Worm (Caenorhabditis elegans): ENCODE data around the gene F22B7.3.

The F22B7.3 gene

DNA sequence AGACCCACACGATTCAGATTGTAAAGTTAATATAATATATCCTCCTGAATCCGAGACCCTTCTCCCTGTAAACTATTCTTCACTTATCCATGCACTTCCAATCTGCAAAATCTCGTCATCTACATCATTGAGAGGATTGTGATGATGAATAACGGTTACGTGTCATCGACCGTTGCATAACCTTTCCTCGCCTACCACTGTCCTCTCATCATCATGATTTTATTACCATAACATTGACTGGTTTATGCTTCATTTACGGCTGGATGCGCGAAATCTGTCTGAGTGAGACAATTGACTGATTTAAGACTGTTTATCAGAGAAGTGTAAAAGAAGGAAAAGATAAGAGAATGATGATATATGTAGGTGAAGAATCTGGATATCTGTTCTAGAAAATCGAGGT is 28.4 kb upstream of the F22B7.3 start:
- TF ChIP-seq egl-5 (tag; optimal IDR thresholded peaks at IDR 0.05) (no peak), unc-62 (GFP tag; optimal IDR thresholded peaks at IDR 0.05) (no peak), skn-1 (tag; optimal IDR thresholded peaks at IDR 0.05) (no peak), eor-1 (tag; optimal IDR thresholded peaks at IDR 0.05) (no peak), snpc-4 (tag; optimal IDR thresholded peaks at IDR 0.05) (no peak), nhr-67 (tag; optimal IDR thresholded peaks at IDR 0.05) (no peak), pqm-1 (tag; optimal IDR thresholded peaks at IDR 0.05) (no peak), lin-15B (tag; optimal IDR thresholded peaks at IDR 0.05) (no peak), mdl-1 (tag; optimal IDR thresholded peaks at IDR 0.05) (no peak), sea-2 (GFP tag; optimal IDR thresholded peaks at IDR 0.05) (no peak), jun-1 (tag; optimal IDR thresholded peaks at IDR 0.05) (no peak), aly-2 (tag; optimal IDR thresholded peaks at IDR 0.05) (no peak), mml-1 (tag; optimal IDR thresholded peaks at IDR 0.05) (no peak), lsy-12 (tag; optimal IDR thresholded peaks at IDR 0.05) (no peak)

DNA sequence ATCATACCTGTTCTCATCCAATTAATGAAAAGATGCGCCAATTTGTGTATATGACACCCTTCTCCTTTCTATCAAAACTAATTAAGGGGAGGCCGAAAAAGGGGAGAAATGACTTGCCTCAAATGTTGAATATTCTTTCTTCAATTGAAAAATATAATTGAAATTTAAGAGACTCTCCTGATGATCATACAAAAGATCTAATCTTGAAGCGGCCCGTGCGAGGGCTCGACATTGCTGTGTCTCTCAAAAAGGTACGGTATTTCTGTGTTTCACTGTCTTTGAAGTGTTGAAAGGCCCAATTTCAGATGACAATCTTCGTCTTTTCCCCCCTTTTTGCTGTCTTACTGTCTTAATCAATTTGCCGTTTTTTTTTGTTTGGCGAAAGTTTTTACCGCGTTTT is 27.7 kb upstream of the F22B7.3 start:
- no peak for TF ChIP-seq nhr-11 (tag; optimal IDR thresholded peaks at IDR 0.05)
- TF ChIP-seq nhr-77 (tag; optimal IDR thresholded peaks at IDR 0.05), result no peak
- no peak for TF ChIP-seq skn-1 (tag; optimal IDR thresholded peaks at IDR 0.05)
- no peak for TF ChIP-seq fos-1 (tag; optimal IDR thresholded peaks at IDR 0.05)
- TF ChIP-seq nhr-43 (tag; optimal IDR thresholded peaks at IDR 0.05; ENCODE audit: poor library complexity, severe bottlenecking), result no peak
- TF ChIP-seq hmg-11 (tag; optimal IDR thresholded peaks at IDR 0.05), result no peak
- TF ChIP-seq daf-12 (tag; optimal IDR thresholded peaks at IDR 0.05), result no peak
- TF ChIP-seq nhr-25 (tag; optimal IDR thresholded peaks at IDR 0.05), result peak; percentile 42
- TF ChIP-seq nhr-28 (tag; optimal IDR thresholded peaks at IDR 0.05), result no peak
- no peak for TF ChIP-seq lsy-12 (tag; optimal IDR thresholded peaks at IDR 0.05)
- no peak for TF ChIP-seq unc-39 (tag; optimal IDR thresholded peaks at IDR 0.05)
- no peak for TF ChIP-seq ZK546.5 (tag; optimal IDR thresholded peaks at IDR 0.05)
- no peak for TF ChIP-seq mml-1 (tag; optimal IDR thresholded peaks at IDR 0.05)
- no peak for TF ChIP-seq fkh-2 (tag; optimal IDR thresholded peaks at IDR 0.05)
- no peak for TF ChIP-seq eor-1 (tag; optimal IDR thresholded peaks at IDR 0.05)
- no peak for TF ChIP-seq ama-1 (optimal IDR thresholded peaks at IDR 0.05)
- no peak for TF ChIP-seq aly-2 (tag; optimal IDR thresholded peaks at IDR 0.05)
- TF ChIP-seq zag-1 (tag; optimal IDR thresholded peaks at IDR 0.05), result no peak
- peak; percentile 87 for TF ChIP-seq nfya-1 (tag; optimal IDR thresholded peaks at IDR 0.05; ENCODE audit: insufficient read depth)
- TF ChIP-seq mdl-1 (tag; optimal IDR thresholded peaks at IDR 0.05), result no peak
- no peak for TF ChIP-seq lin-39 (tag; optimal IDR thresholded peaks at IDR 0.05)
- TF ChIP-seq ztf-11 (tag; optimal IDR thresholded peaks at IDR 0.05), result no peak
- no peak for TF ChIP-seq nhr-76 (tag; optimal IDR thresholded peaks at IDR 0.05)
- TF ChIP-seq ceh-82 (tag; optimal IDR thresholded peaks at IDR 0.05), result no peak
- no peak for TF ChIP-seq tbx-2 (tag; optimal IDR thresholded peaks at IDR 0.05)
- peak; percentile 94 for TF ChIP-seq elt-1 (tag; optimal IDR thresholded peaks at IDR 0.05)
- no peak for TF ChIP-seq jun-1 (tag; optimal IDR thresholded peaks at IDR 0.05)
- no peak for TF ChIP-seq nhr-237 (tag; optimal IDR thresholded peaks at IDR 0.05)
- TF ChIP-seq elt-2 (tag; optimal IDR thresholded peaks at IDR 0.05), result no peak
- TF ChIP-seq nhr-67 (tag; optimal IDR thresholded peaks at IDR 0.05), result no peak
- TF ChIP-seq R02D3.7 (tag; optimal IDR thresholded peaks at IDR 0.05), result no peak
- no peak for TF ChIP-seq lin-15B (tag; optimal IDR thresholded peaks at IDR 0.05)
- no peak for TF ChIP-seq nhr-12 (tag; optimal IDR thresholded peaks at IDR 0.05)
- TF ChIP-seq ztf-4 (tag; optimal IDR thresholded peaks at IDR 0.05), result no peak
- no peak for TF ChIP-seq egl-5 (tag; optimal IDR thresholded peaks at IDR 0.05)
- peak; percentile 30 for TF ChIP-seq nhr-23 (tag; optimal IDR thresholded peaks at IDR 0.05)

DNA sequence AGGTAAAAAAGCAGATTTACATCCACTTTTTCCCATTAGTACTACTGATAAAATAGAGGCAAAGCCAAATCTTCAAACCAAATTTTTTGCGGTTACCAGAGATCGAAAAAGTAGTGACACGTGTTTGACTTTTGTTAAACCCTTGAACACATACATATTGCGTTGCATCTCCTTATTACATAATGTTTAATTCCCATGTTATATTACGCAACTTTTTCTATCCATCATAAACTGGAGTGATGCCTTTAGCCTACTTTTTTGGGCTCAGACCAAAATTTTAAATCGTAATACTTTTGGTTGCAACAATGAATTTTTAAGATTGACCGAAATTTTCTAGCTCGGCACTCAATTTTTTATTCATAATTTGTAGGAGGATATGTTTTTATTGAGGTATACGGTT is 26.7 kb upstream of the F22B7.3 start:
- TF ChIP-seq fkh-2 (tag; optimal IDR thresholded peaks at IDR 0.05) (no peak), nhr-77 (tag; optimal IDR thresholded peaks at IDR 0.05) (no peak), unc-39 (tag; optimal IDR thresholded peaks at IDR 0.05) (no peak), fkh-10 (GFP tag; optimal IDR thresholded peaks at IDR 0.05) (no peak), ama-1 (optimal IDR thresholded peaks at IDR 0.05) (no peak), elt-3 (tag; optimal IDR thresholded peaks at IDR 0.05) (no peak), nhr-28 (tag; optimal IDR thresholded peaks at IDR 0.05) (no peak), zag-1 (tag; optimal IDR thresholded peaks at IDR 0.05) (no peak), skn-1 (tag; optimal IDR thresholded peaks at IDR 0.05) (no peak), snpc-4 (tag; optimal IDR thresholded peaks at IDR 0.05) (no peak), pha-4 (tag; optimal IDR thresholded peaks at IDR 0.05) (no peak)
